Fruit fly (Drosophila melanogaster) whole organism, embryonic: ENCODE data around the gene Syt12.
A peak's percentile ranks its signal among the peaks of the same experiment; 100 is the strongest.

Experiments
- Bgb ChIP-seq: fragments of 200-800 bp; sonication (Bioruptor generic); IDR thresholded peaks from 2 replicates; pipeline ENCODE4 v1.3.6; 2022; ENCODE audit warnings: missing biosample characterization, missing genetic modification characterization; ENCODE audit not compliant: partially characterized antibody
- CG11085 ChIP-seq: fragments of 200-800 bp; sonication (Bioruptor generic); IDR thresholded peaks from 2 replicates; pipeline ENCODE4 v1.3.6; 2022; ENCODE audit warnings: missing biosample characterization, missing genetic modification characterization
- CG11398 ChIP-seq: fragments of 200-800 bp; sonication (Bioruptor generic); optimal IDR thresholded peaks from 2 replicates; lab custom pipeline; 2016; ENCODE audit warnings: missing biosample characterization, missing genetic modification characterization
- CG12104 ChIP-seq: fragments of 200-800 bp; sonication (Bioruptor generic); optimal IDR thresholded peaks from 3 replicates; lab custom pipeline; 2016; ENCODE audit warnings: missing biosample characterization, missing genetic modification characterization
- CG12391 ChIP-seq: fragments of 200-800 bp; sonication (Bioruptor generic); optimal IDR thresholded peaks from 3 replicates; lab custom pipeline; 2018; ENCODE audit warnings: missing biosample characterization, mild to moderate bottlenecking, missing genetic modification characterization, moderate library complexity
- CG13287 ChIP-seq: fragments of 200-800 bp; sonication (Bioruptor generic); IDR thresholded peaks from 2 replicates; pipeline ENCODE4 v1.3.6; 2022; ENCODE audit warnings: missing biosample characterization, missing genetic modification characterization; ENCODE audit not compliant: partially characterized antibody
- CG15514 ChIP-seq: fragments of 200-800 bp; sonication (Bioruptor generic); optimal IDR thresholded peaks from 3 replicates; lab custom pipeline; 2017; ENCODE audit warnings: missing biosample characterization, missing genetic modification characterization, mild to moderate bottlenecking, moderate library complexity, missing genetic modification reagents
- CG16815 ChIP-seq: fragments of 200-800 bp; sonication (Bioruptor generic); optimal IDR thresholded peaks from 3 replicates; lab custom pipeline; 2017; ENCODE audit warnings: missing biosample characterization, mild to moderate bottlenecking, missing genetic modification characterization
- CG18476 ChIP-seq: fragments of 200-800 bp; sonication (Bioruptor generic); optimal IDR thresholded peaks from 2 replicates; lab custom pipeline; 2016; ENCODE audit warnings: missing biosample characterization, mild to moderate bottlenecking, missing genetic modification characterization
- CG2116 ChIP-seq: fragments of 200-800 bp; sonication (Bioruptor generic); optimal IDR thresholded peaks from 3 replicates; lab custom pipeline; 2018; ENCODE audit warnings: missing biosample characterization, mild to moderate bottlenecking, missing genetic modification characterization
- CG2199 ChIP-seq: fragments of 200-800 bp; sonication (Bioruptor generic); IDR thresholded peaks from 3 replicates; pipeline ENCODE4 v1.3.6; 2022; ENCODE audit warnings: missing biosample characterization, missing genetic modification characterization
- CG2678 ChIP-seq: fragments of 200-800 bp; sonication (Bioruptor generic); optimal IDR thresholded peaks from 3 replicates; lab custom pipeline; 2019; ENCODE audit warnings: missing biosample characterization, mild to moderate bottlenecking, missing genetic modification characterization, moderate library complexity
- CG30431 ChIP-seq: fragments of 200-800 bp; sonication (Bioruptor generic); optimal IDR thresholded peaks from 2 replicates; lab custom pipeline; 2017; ENCODE audit warnings: missing biosample characterization, missing genetic modification characterization
- CG31388 ChIP-seq: fragments of 200-800 bp; sonication (Bioruptor generic); optimal IDR thresholded peaks from 2 replicates; lab custom pipeline; 2016; ENCODE audit warnings: missing biosample characterization, missing genetic modification characterization
- CG33213 ChIP-seq: fragments of 200-800 bp; sonication (Bioruptor generic); optimal IDR thresholded peaks from 3 replicates; lab custom pipeline; 2016; ENCODE audit warnings: missing biosample characterization, missing genetic modification characterization
- CG3407 ChIP-seq: fragments of 200-800 bp; sonication (Bioruptor generic); optimal IDR thresholded peaks from 2 replicates; lab custom pipeline; 2018; ENCODE audit warnings: missing biosample characterization, mild to moderate bottlenecking, missing genetic modification characterization
- CG4360 ChIP-seq: fragments of 200-800 bp; sonication (Bioruptor generic); IDR thresholded peaks from 2 replicates; pipeline ENCODE4 v1.3.6; 2022; ENCODE audit warnings: missing biosample characterization, missing genetic modification characterization
- CG43689 ChIP-seq: fragments of 200-800 bp; sonication (Bioruptor generic); IDR thresholded peaks from 2 replicates; pipeline ENCODE4 v1.3.6; 2022; ENCODE audit warnings: missing biosample characterization, missing genetic modification characterization
- CG6765 ChIP-seq: fragments of 200-800 bp; sonication (Bioruptor generic); optimal IDR thresholded peaks from 3 replicates; lab custom pipeline; 2017; ENCODE audit warnings: missing biosample characterization, mild to moderate bottlenecking, missing genetic modification characterization
- CG8290 ChIP-seq, 3 experiments: fragments of 200-800 bp; sonication (Bioruptor generic); optimal IDR thresholded peaks; 2 replicates each; lab custom pipeline; 2016 to 2019; ENCODE audit warnings: missing biosample characterization in 3 of 3, missing genetic modification characterization in 3 of 3, mild to moderate bottlenecking in 2 of 3, moderate library complexity in 1 of 3
- CG8478 ChIP-seq: fragments of >200 bp; optimal IDR thresholded peaks from 2 replicates; lab custom pipeline; 2018
- CHES-1-like ChIP-seq: fragments of 200-800 bp; sonication (Bioruptor generic); optimal IDR thresholded peaks from 2 replicates; lab custom pipeline; 2016; ENCODE audit warnings: missing biosample characterization, missing genetic modification characterization
- Camta ChIP-seq: fragments of 200-800 bp; sonication (Bioruptor generic); optimal IDR thresholded peaks from 2 replicates; lab custom pipeline; 2016; ENCODE audit warnings: missing biosample characterization, missing genetic modification characterization
- CkIIα-i1 ChIP-seq: fragments of 200-800 bp; sonication (Bioruptor generic); IDR thresholded peaks from 2 replicates; pipeline ENCODE4 v1.3.6; 2022; ENCODE audit warnings: missing biosample characterization, missing genetic modification characterization
- D19B ChIP-seq: fragments of 200-800 bp; sonication (Bioruptor generic); optimal IDR thresholded peaks from 2 replicates; lab custom pipeline; 2017; ENCODE audit warnings: missing biosample characterization, mild to moderate bottlenecking, missing genetic modification characterization
- Dad ChIP-seq: fragments of 200-800 bp; sonication (Bioruptor generic); optimal IDR thresholded peaks from 3 replicates; lab custom pipeline; 2016; ENCODE audit warnings: missing biosample characterization, missing genetic modification characterization
- Elba2 ChIP-seq: fragments of 200-800 bp; sonication (Bioruptor generic); optimal IDR thresholded peaks from 3 replicates; lab custom pipeline; 2016; ENCODE audit warnings: missing biosample characterization, missing genetic modification characterization
- Fer3 ChIP-seq: fragments of 200-800 bp; sonication (Bioruptor generic); optimal IDR thresholded peaks from 2 replicates; lab custom pipeline; 2018; ENCODE audit warnings: missing biosample characterization, mild to moderate bottlenecking, missing genetic modification characterization, moderate library complexity
- HmgZ ChIP-seq: fragments of 200-800 bp; sonication (Bioruptor generic); optimal IDR thresholded peaks from 2 replicates; lab custom pipeline; 2018; ENCODE audit warnings: missing biosample characterization, mild to moderate bottlenecking, missing genetic modification characterization
- Hr39 ChIP-seq: fragments of >200 bp; optimal IDR thresholded peaks from 2 replicates; lab custom pipeline; 2017
- Mes4 ChIP-seq: fragments of 200-800 bp; sonication (Bioruptor generic); optimal IDR thresholded peaks from 2 replicates; lab custom pipeline; 2016; ENCODE audit warnings: missing biosample characterization, missing genetic modification characterization
- NC2β ChIP-seq: fragments of 200-800 bp; sonication (Bioruptor generic); optimal IDR thresholded peaks from 2 replicates; lab custom pipeline; 2016; ENCODE audit warnings: missing biosample characterization, missing genetic modification characterization
- PHDP ChIP-seq: fragments of 200-800 bp; sonication (Bioruptor generic); optimal IDR thresholded peaks from 3 replicates; lab custom pipeline; 2018; ENCODE audit warnings: missing biosample characterization, mild to moderate bottlenecking, missing genetic modification characterization, moderate library complexity
- Pdp1 ChIP-seq, 2 experiments: fragments of 200-800 bp; sonication (Bioruptor generic); optimal IDR thresholded peaks; 3 replicates each; lab custom pipeline; 2016; ENCODE audit warnings: missing biosample characterization in 2 of 2, missing genetic modification characterization in 2 of 2, mild to moderate bottlenecking in 1 of 2, moderate library complexity in 1 of 2
- Spps ChIP-seq: fragments of 200-800 bp; sonication (Bioruptor generic); optimal IDR thresholded peaks from 2 replicates; lab custom pipeline; 2018; ENCODE audit warnings: missing biosample characterization, mild to moderate bottlenecking, missing genetic modification characterization
- Taf1 ChIP-seq: fragments of 200-800 bp; sonication (Bioruptor generic); IDR thresholded peaks from 2 replicates; pipeline ENCODE4 v1.3.6; 2022; ENCODE audit warnings: missing biosample characterization, missing genetic modification characterization
- Tbp ChIP-seq: fragments of >200 bp; optimal IDR thresholded peaks from 2 replicates; lab custom pipeline; 2018; ENCODE audit warnings: missing biosample characterization, missing genetic modification characterization
- Xbp1 ChIP-seq: fragments of 200-800 bp; sonication (Bioruptor generic); optimal IDR thresholded peaks from 3 replicates; lab custom pipeline; 2016; ENCODE audit warnings: missing biosample characterization, mild to moderate bottlenecking, missing genetic modification characterization
- bowl ChIP-seq: fragments of 200-800 bp; sonication (Bioruptor generic); IDR thresholded peaks from 2 replicates; pipeline ENCODE4 v1.3.6; 2022; ENCODE audit warnings: missing biosample characterization, missing genetic modification characterization
- caup ChIP-seq: fragments of 200-800 bp; sonication (Bioruptor generic); optimal IDR thresholded peaks from 3 replicates; lab custom pipeline; 2017; ENCODE audit warnings: missing biosample characterization, mild to moderate bottlenecking, missing genetic modification characterization, moderate library complexity; ENCODE audit not compliant: severe bottlenecking
- danr ChIP-seq: fragments of 200-800 bp; sonication (Bioruptor generic); IDR thresholded peaks from 2 replicates; pipeline ENCODE4 v1.3.6; 2022; ENCODE audit warnings: missing biosample characterization, missing genetic modification characterization
- dysf ChIP-seq: fragments of 200-800 bp; sonication (Bioruptor generic); IDR thresholded peaks from 3 replicates; pipeline ENCODE4 v1.3.6; 2022; ENCODE audit warnings: missing biosample characterization, missing genetic modification characterization
- fd3F ChIP-seq: fragments of 200-800 bp; sonication (Bioruptor generic); optimal IDR thresholded peaks from 2 replicates; lab custom pipeline; 2018; ENCODE audit warnings: missing biosample characterization, mild to moderate bottlenecking, missing genetic modification characterization, moderate library complexity
- fd96Cb ChIP-seq: fragments of 200-800 bp; sonication (Bioruptor generic); optimal IDR thresholded peaks from 2 replicates; lab custom pipeline; 2018; ENCODE audit warnings: missing biosample characterization, mild to moderate bottlenecking, missing genetic modification characterization, moderate library complexity
- nmo ChIP-seq: fragments of 200-800 bp; sonication (Bioruptor generic); optimal IDR thresholded peaks from 2 replicates; lab custom pipeline; 2018; ENCODE audit warnings: missing biosample characterization, mild to moderate bottlenecking, missing genetic modification characterization, moderate library complexity
- org-1 ChIP-seq: fragments of 200-800 bp; sonication (Bioruptor generic); optimal IDR thresholded peaks from 2 replicates; lab custom pipeline; 2017; ENCODE audit warnings: missing biosample characterization, missing genetic modification characterization
- peb ChIP-seq: fragments of 200-800 bp; sonication (Bioruptor generic); IDR thresholded peaks from 2 replicates; pipeline ENCODE4 v1.3.6; 2022; ENCODE audit warnings: missing biosample characterization, missing genetic modification characterization
- sisA ChIP-seq: fragments of 200-800 bp; sonication (Bioruptor generic); IDR thresholded peaks from 2 replicates; pipeline ENCODE4 v1.3.6; 2022; ENCODE audit warnings: missing biosample characterization, missing genetic modification characterization
- sr ChIP-seq: fragments of 200-800 bp; sonication (Bioruptor generic); IDR thresholded peaks from 3 replicates; pipeline ENCODE4 v1.3.6; 2022; ENCODE audit warnings: missing biosample characterization, missing genetic modification characterization

The Syt12 gene

DNA sequence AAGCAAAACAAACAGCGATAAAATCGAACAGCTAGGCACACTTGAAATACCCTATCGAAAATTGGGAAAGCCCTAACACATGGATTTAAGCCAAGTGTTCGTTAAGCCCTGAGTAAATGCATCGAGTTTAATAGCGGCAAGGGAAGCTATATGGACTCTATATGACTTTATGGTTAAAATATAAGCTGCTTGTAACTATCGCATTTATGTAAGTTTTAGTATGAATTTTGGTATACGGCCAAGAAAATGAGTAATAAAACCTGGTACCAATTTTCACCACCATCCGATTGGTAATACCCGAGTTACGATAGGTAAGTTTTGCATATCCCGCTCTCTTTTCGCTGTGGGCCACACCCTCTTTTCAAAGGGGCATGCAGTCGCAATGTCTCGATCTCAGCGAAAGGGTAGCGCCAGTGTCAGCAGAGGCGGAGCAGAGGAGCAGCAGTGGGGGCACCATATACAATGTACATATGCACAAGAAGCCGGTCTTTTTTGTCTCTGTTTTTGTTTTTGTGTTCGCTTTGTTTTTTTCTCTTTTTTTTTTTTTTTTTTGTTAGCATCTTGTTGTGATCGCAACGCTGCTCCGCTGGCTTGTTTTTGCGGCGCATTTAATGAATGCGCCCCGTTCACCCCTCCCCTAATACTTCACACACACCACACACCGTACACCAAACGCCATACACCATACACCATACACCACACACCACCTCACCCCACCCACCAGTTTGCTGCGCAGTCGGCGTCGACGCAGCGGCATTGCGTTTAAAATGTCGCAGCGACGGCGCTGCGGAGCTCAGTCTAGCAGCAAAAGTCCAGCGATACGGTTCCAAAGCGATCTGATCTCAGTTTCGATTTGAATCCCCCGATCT lies 45.1 kb downstream of the Syt12 start, which contains the start of gene GstT4 (continued):
- TF ChIP-seq fd96Cb (tag; lab: Kevin White, UChicago) (no peak), CG18476 (GFP tag; lab: Kevin White, UChicago) (peak; percentile 34), CG3407 (GFP tag; lab: Kevin White, UChicago) (no peak), Spps (tag; lab: Kevin White, UChicago) (no peak), CG2116 (no peak), Dad (peak; percentile 7), Mes4 (GFP tag; lab: Kevin White, UChicago) (peak; percentile 22), org-1 (GFP tag; lab: Kevin White, UChicago) (peak; percentile 53), nmo (GFP tag; lab: Kevin White, UChicago) (peak; percentile 70), CG31388 (no peak), CG43689 (GFP tag; lab: Robert Waterston, UW) (peak; percentile 39; the same call in 1 of the 2 replicates), dysf (GFP tag; lab: Robert Waterston, UW) (peak; percentile 59; the same call in 2 of the 3 replicates), CG15514 (GFP tag; lab: Kevin White, UChicago) (peak; percentile 17), peb (no peak), CG11085 (no peak), PHDP (tag; lab: Kevin White, UChicago) (no peak), Bgb (GFP tag; lab: Robert Waterston, UW) (0 out of 2 replicates have a peak, but pooled peaks have one; percentile 14), caup (peak; percentile 31), Camta (GFP tag; lab: Kevin White, UChicago) (no peak), CG2678 (tag; lab: Kevin White, UChicago) (peak; percentile 50), CG12104 (GFP tag; lab: Kevin White, UChicago) (peak; percentile 8), CG4360 (GFP tag; lab: Robert Waterston, UW) (0 out of 2 replicates have a peak, but pooled peaks have one; percentile 13), fd3F (GFP tag; lab: Kevin White, UChicago) (no peak), D19B (no peak), bowl (GFP tag; lab: Robert Waterston, UW) (no peak), CG6765 (GFP tag; lab: Kevin White, UChicago) (no peak), CG16815 (GFP tag; lab: Kevin White, UChicago) (peak; percentile 24), danr (GFP tag; lab: Robert Waterston, UW) (no peak; the same call in 1 of the 2 replicates), Hr39 (lab: Kevin White, UChicago) (no peak), sr (GFP tag; lab: Robert Waterston, UW) (no peak; the same call in 2 of the 3 replicates), Pdp1 (GFP tag; optimal IDR thresholded peaks at IDR 0.05; lab: Kevin White, UChicago) (peak; percentile 43 to 47), CG30431 (GFP tag; lab: Kevin White, UChicago) (peak; percentile 3), sisA (peak; percentile 57), CG11398 (GFP tag; lab: Kevin White, UChicago) (peak; percentile 43), CG33213 (GFP tag; lab: Kevin White, UChicago) (no peak), CkIIα-i1 (GFP tag; lab: Robert Waterston, UW) (no peak), Fer3 (no peak), NC2β (no peak), Taf1 (GFP tag; lab: Robert Waterston, UW) (0 out of 2 replicates have a peak, but pooled peaks have one; percentile 18), CG13287 (no peak), CG8290 (GFP tag; optimal IDR thresholded peaks at IDR 0.05; lab: Kevin White, UChicago) (no peak), CG8290 (tag; optimal IDR thresholded peaks at IDR 0.05; lab: Kevin White, UChicago) (peak in 1 of 2 experiments; percentile 19), CHES-1-like (GFP tag; lab: Kevin White, UChicago) (peak; percentile 57), Tbp (no peak), CG8478 (lab: Kevin White, UChicago) (no peak), CG2199 (GFP tag; lab: Robert Waterston, UW) (no peak), HmgZ (tag; lab: Kevin White, UChicago) (no peak), Xbp1 (GFP tag; lab: Kevin White, UChicago) (peak; percentile 49), Elba2 (GFP tag; lab: Kevin White, UChicago) (no peak), CG12391 (tag; lab: Kevin White, UChicago) (no peak)
